Worm (Caenorhabditis elegans) whole organism, mixed stage, embryonic: ENCODE measurements around the gene C10A4.1.

Source experiments
- M03D4.4 ChIP-seq: sonication (generic microtip); optimal IDR thresholded peaks from 2 replicates; lab custom pipeline; 2017; ENCODE audit warnings: mild to moderate bottlenecking, missing genetic modification characterization, missing compliant biosample characterization
- bed-3 ChIP-seq: fragments of 200-800 bp; sonication (Bioruptor generic); optimal IDR thresholded peaks from 3 replicates; lab custom pipeline; 2018; ENCODE audit warnings: mild to moderate bottlenecking, missing genetic modification characterization, moderate library complexity, missing compliant biosample characterization
- blmp-1 ChIP-seq: fragments of 150-350 bp; optimal IDR thresholded peaks from 2 replicates; lab custom pipeline; 2014; ENCODE audit warnings: missing biosample characterization, missing genetic modification characterization
- ceh-39 ChIP-seq: fragments of 150-350 bp; optimal IDR thresholded peaks from 2 replicates; lab custom pipeline; 2014; ENCODE audit warnings: missing biosample characterization, missing genetic modification characterization
- ceh-43 ChIP-seq: fragments of 200-800 bp; sonication (Bioruptor generic); optimal IDR thresholded peaks from 2 replicates; lab custom pipeline; 2018; ENCODE audit warnings: mild to moderate bottlenecking, missing genetic modification characterization, moderate library complexity, missing compliant biosample characterization
- ceh-83 ChIP-seq: fragments of 200-800 bp; sonication (Bioruptor generic); optimal IDR thresholded peaks from 2 replicates; lab custom pipeline; 2018; ENCODE audit warnings: mild to moderate bottlenecking, missing genetic modification characterization, missing compliant biosample characterization
- ces-1 ChIP-seq: fragments of 150-350 bp; optimal IDR thresholded peaks from 2 replicates; lab custom pipeline; 2014; ENCODE audit warnings: missing biosample characterization, missing genetic modification reagents, missing genetic modification characterization
- cnd-1 ChIP-seq: fragments of 200-800 bp; sonication (Bioruptor generic); optimal IDR thresholded peaks from 2 replicates; lab custom pipeline; 2018; ENCODE audit warnings: mild to moderate bottlenecking, missing genetic modification characterization, missing compliant biosample characterization
- drap-1 ChIP-seq: fragments of 200-800 bp; sonication (Bioruptor generic); optimal IDR thresholded peaks from 3 replicates; lab custom pipeline; 2018; ENCODE audit warnings: mild to moderate bottlenecking, missing genetic modification characterization, missing compliant biosample characterization
- elt-1 ChIP-seq: sonication (generic microtip); optimal IDR thresholded peaks from 2 replicates; lab custom pipeline; 2017; ENCODE audit warnings: missing genetic modification characterization, mild to moderate bottlenecking, missing compliant biosample characterization, antibody characterized with exemption, moderate library complexity, borderline replicate concordance; ENCODE audit not compliant: insufficient read depth
- ham-2 ChIP-seq: fragments of 200-800 bp; sonication (Bioruptor generic); optimal IDR thresholded peaks from 2 replicates; lab custom pipeline; 2018; ENCODE audit warnings: mild to moderate bottlenecking, missing genetic modification characterization, missing compliant biosample characterization
- hlh-1 ChIP-seq: fragments of 150-350 bp; optimal IDR thresholded peaks from 2 replicates; lab custom pipeline; 2014; ENCODE audit warnings: missing biosample characterization, missing genetic modification reagents, missing genetic modification characterization
- lin-13 ChIP-seq: fragments of 150-350 bp; optimal IDR thresholded peaks from 2 replicates; lab custom pipeline; 2014; ENCODE audit warnings: missing biosample characterization, missing genetic modification characterization
- lin-32 ChIP-seq: fragments of 200-800 bp; sonication (Bioruptor generic); optimal IDR thresholded peaks from 2 replicates; lab custom pipeline; 2018; ENCODE audit warnings: mild to moderate bottlenecking, missing genetic modification characterization, missing compliant biosample characterization
- lsy-2 ChIP-seq: fragments of 150-350 bp; optimal IDR thresholded peaks from 2 replicates; lab custom pipeline; 2014; ENCODE audit warnings: missing biosample characterization, missing genetic modification characterization
- mab-5 ChIP-seq: fragments of 150-350 bp; optimal IDR thresholded peaks from 2 replicates; lab custom pipeline; 2014; ENCODE audit warnings: missing biosample characterization, missing genetic modification characterization
- nhr-12 ChIP-seq: fragments of 150-350 bp; optimal IDR thresholded peaks from 2 replicates; lab custom pipeline; 2014; ENCODE audit warnings: missing biosample characterization, missing genetic modification characterization
- nhr-2 ChIP-seq: fragments of 150-350 bp; optimal IDR thresholded peaks from 2 replicates; lab custom pipeline; 2014; ENCODE audit warnings: missing biosample characterization, missing genetic modification characterization
- nhr-237 ChIP-seq: fragments of 150-350 bp; optimal IDR thresholded peaks from 2 replicates; lab custom pipeline; 2014; ENCODE audit warnings: missing biosample characterization, missing genetic modification characterization
- nhr-28 ChIP-seq: fragments of 150-350 bp; optimal IDR thresholded peaks from 2 replicates; lab custom pipeline; 2014; ENCODE audit warnings: missing biosample characterization, missing genetic modification characterization
- nhr-76 ChIP-seq: sonication (generic microtip); optimal IDR thresholded peaks from 2 replicates; lab custom pipeline; 2017; ENCODE audit warnings: missing biosample characterization, missing genetic modification characterization
- pha-4 ChIP-seq: fragments of 150-350 bp; optimal IDR thresholded peaks from 2 replicates; lab custom pipeline; 2018; ENCODE audit warnings: missing biosample characterization, missing genetic modification reagents, missing genetic modification characterization
- sem-2 ChIP-seq: fragments of 200-800 bp; sonication (Bioruptor generic); optimal IDR thresholded peaks from 2 replicates; lab custom pipeline; 2018; ENCODE audit warnings: mild to moderate bottlenecking, missing genetic modification characterization, missing compliant biosample characterization
- sptf-1 ChIP-seq: sonication (generic microtip); optimal IDR thresholded peaks from 2 replicates; lab custom pipeline; 2017; ENCODE audit warnings: mild to moderate bottlenecking, missing genetic modification characterization, moderate library complexity, missing compliant biosample characterization
- tbx-8 ChIP-seq: fragments of 200-800 bp; sonication (Bioruptor generic); optimal IDR thresholded peaks from 2 replicates; lab custom pipeline; 2018; ENCODE audit warnings: mild to moderate bottlenecking, missing genetic modification characterization, moderate library complexity, missing compliant biosample characterization
- unc-120 ChIP-seq: sonication (generic microtip); optimal IDR thresholded peaks from 2 replicates; lab custom pipeline; 2017; ENCODE audit warnings: missing genetic modification characterization, missing compliant biosample characterization; ENCODE audit not compliant: poor library complexity, severe bottlenecking
- unc-62 ChIP-seq: fragments of 150-350 bp; optimal IDR thresholded peaks from 2 replicates; lab custom pipeline; 2014; ENCODE audit warnings: missing biosample characterization, missing genetic modification reagents, missing genetic modification characterization
- zip-8 ChIP-seq: fragments of 150-350 bp; optimal IDR thresholded peaks from 2 replicates; lab custom pipeline; 2014; ENCODE audit warnings: missing biosample characterization, missing genetic modification characterization
- ztf-11 ChIP-seq: fragments of 150-350 bp; optimal IDR thresholded peaks from 2 replicates; lab custom pipeline; 2014; ENCODE audit warnings: missing biosample characterization, missing genetic modification characterization

C10A4.1 gene

DNA sequence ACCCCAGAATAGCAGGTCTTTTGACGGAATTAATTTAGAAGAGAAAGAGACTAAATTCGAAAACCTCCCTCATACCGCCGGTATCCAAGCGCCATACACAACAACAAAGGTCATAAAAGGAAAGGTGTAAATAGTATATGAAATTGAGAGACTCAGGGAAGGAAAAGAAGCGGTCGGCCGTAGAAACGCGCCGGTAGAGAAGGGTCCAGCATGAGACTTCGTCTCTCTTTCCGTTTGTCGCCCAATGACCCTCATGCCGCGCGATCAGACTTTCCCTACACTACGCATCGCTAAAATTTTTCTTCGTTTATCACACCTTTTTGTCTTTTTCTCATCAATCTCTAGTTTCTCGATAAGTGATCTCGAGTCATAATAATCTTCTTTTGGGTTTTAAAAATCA, 14.3 kb downstream of the C10A4.1 start:
- TF ChIP-seq ham-2 (GFP tag; lab: Kevin White, UChicago) = peak; percentile 69
- TF ChIP-seq elt-1 (tag; lab: Kevin White, UChicago) = no peak
- peak; percentile 44 for TF ChIP-seq sptf-1

DNA sequence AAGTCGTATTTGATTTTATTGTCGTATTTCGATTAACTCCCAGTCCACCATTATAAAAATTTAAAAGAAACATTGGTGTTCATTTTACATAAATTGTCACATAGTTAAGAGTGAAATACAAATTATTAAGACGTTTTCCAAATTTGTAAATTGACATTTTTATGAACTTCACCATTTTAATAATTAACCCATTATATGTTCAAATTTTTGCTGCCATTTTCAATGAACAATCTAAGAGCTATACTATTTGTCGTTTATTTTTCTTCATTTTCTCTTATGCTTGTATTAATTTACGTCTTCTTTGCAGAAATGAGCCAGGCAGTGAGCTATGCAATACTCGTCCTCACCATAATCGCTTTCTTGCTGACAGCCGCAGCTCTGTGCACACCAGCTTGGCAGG, 15.0 kb downstream of the C10A4.1 start, which contains the start of gene clc-2:
Gene clc-2, plus strand, starts transcription at position 301 of the 400 bp plus-strand sequence.
- TF ChIP-seq hlh-1 = no peak
- no peak for TF ChIP-seq unc-62 (GFP tag; lab: Kevin White, UChicago)
- no peak for TF ChIP-seq zip-8 (tag; lab: Kevin White, UChicago)
- no peak for TF ChIP-seq tbx-8
- no peak for TF ChIP-seq M03D4.4 (tag; lab: Kevin White, UChicago)
- no peak for TF ChIP-seq nhr-2 (tag; lab: Kevin White, UChicago)
- no peak for TF ChIP-seq mab-5 (tag; lab: Kevin White, UChicago)

DNA sequence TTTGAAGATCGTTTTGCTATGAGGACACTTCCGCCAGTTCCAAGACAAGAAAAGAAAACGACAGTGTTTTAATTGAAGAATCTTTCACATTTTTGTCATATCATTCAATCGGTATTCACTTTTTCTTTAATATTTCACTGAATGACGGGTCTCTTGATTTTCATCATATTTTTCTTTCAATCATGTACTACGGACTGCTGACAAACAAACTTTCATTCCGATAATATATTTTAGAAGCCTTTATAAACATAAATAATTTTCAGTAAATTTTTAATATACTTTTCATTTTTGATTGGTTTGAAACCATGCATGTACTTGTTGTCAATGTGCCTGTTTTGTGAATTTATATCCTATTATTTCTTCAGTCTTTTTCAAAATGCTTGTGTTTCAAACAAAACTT, 17.1 kb downstream of the C10A4.1 start, which contains the start of gene clc-5:
Gene clc-5, plus strand, starts transcription at position 301 of the 400 bp plus-strand sequence.
- TF ChIP-seq lin-32 (GFP tag; lab: Kevin White, UChicago) (no peak), unc-62 (GFP tag; lab: Kevin White, UChicago) (no peak), lsy-2 (tag; lab: Kevin White, UChicago) (no peak), drap-1 (GFP tag; lab: Kevin White, UChicago) (no peak), hlh-1 (no peak), ham-2 (GFP tag; lab: Kevin White, UChicago) (no peak), lin-13 (tag; lab: Kevin White, UChicago) (no peak), ceh-83 (GFP tag; lab: Kevin White, UChicago) (no peak), nhr-12 (no peak), ceh-43 (no peak), sem-2 (GFP tag; lab: Kevin White, UChicago) (no peak), cnd-1 (tag; lab: Kevin White, UChicago) (no peak)
- TF ChIP-seq, all 35 proteins: peak for 0

DNA sequence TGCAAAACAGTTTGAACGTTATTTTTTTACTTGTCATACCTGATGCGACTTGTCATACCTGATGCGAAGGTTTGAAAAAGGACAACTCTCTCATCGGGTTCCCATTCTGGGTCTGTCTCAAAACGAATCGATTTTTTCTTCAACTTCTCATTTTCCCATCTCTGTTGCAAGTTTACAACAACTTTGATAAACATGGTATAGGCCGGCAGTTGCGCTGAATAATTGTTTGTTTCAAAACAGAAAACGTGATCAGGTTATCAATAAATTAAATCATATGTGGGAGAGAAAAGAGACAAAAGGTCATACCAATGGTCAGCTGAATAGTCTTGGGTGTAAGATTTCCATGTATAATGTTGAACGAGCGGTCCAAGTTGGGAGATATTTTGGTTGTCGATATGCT, 20.7 kb downstream of the C10A4.1 start:
- no peak for TF ChIP-seq nhr-237 (tag; lab: Kevin White, UChicago)

DNA sequence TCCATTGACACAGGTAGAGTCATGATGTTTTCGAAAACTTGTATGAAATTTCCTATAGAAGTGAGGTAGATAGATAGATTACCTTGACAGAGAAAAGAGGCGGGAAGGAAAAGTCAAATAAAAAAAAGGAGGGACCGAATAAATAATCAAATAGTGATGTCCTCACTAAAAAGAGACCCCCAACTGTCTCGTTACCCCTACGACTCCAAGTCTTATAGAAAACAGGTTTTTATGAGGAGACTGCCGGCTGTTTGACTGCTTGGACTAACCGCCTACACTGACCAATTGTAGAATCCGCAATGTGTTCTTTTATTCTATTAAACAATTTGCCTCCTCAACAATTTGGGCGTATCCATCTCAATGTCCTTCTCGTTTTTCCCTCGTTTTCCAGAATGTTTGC, 21.8 kb downstream of the C10A4.1 start, which contains the start of gene C01C10.2:
Gene C01C10.2, minus strand, starts transcription at position 170 of the 400 bp plus-strand sequence.
- no peak for TF ChIP-seq pha-4 (tag; lab: Kevin White, UChicago)
- no peak for TF ChIP-seq nhr-28 (tag; lab: Kevin White, UChicago)
- TF ChIP-seq ces-1 = peak; percentile 21
- no peak for TF ChIP-seq nhr-76 (tag; lab: Kevin White, UChicago)
- TF ChIP-seq, all 35 proteins: peak for 1

DNA sequence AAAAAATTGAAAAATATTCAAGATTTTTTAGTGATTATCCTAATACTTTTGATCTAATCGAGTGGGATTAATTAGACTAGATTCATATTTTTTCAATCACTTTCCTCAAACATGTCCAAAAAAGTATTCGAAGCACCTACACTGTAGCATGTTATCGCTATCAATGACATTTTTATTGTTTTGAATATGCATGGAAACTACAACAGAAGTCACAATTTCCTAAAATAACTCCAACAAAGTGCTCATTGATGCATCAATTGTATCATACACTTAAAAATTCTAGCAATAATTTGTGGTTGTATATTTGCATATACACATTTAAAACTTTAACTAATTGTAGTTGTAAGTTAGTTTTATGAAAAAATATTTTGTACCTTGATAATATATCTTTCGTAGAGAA, 23.9 kb downstream of the C10A4.1 start:
- TF ChIP-seq unc-62 (GFP tag; lab: Kevin White, UChicago) (no peak), bed-3 (no peak), ztf-11 (tag; lab: Kevin White, UChicago) (no peak), M03D4.4 (tag; lab: Kevin White, UChicago) (no peak), sem-2 (GFP tag; lab: Kevin White, UChicago) (no peak), ham-2 (GFP tag; lab: Kevin White, UChicago) (no peak), nhr-76 (tag; lab: Kevin White, UChicago) (no peak), pha-4 (tag; lab: Kevin White, UChicago) (no peak), unc-120 (tag; lab: Kevin White, UChicago) (no peak), lsy-2 (tag; lab: Kevin White, UChicago) (no peak), hlh-1 (no peak), lin-13 (tag; lab: Kevin White, UChicago) (no peak), tbx-8 (no peak), ces-1 (no peak), lin-32 (GFP tag; lab: Kevin White, UChicago) (no peak), blmp-1 (tag; lab: Kevin White, UChicago) (no peak), nhr-2 (tag; lab: Kevin White, UChicago) (no peak), ceh-39 (tag; lab: Kevin White, UChicago) (no peak)
- TF ChIP-seq, all 35 proteins: peak for 0
